Worm (Caenorhabditis elegans) whole organism, late embryonic: ENCODE measurements around the gene F46F2.3.

Source experiments
- C08G9.2 ChIP-seq: sonication (generic microtip); optimal IDR thresholded peaks from 2 replicates; lab custom pipeline; 2016; ENCODE audit warnings: mild to moderate bottlenecking, missing genetic modification characterization, moderate library complexity, missing compliant biosample characterization
- C38D4.7 ChIP-seq: fragments of 200-800 bp; sonication (Bioruptor generic); optimal IDR thresholded peaks from 2 replicates; lab custom pipeline; 2018; ENCODE audit warnings: mild to moderate bottlenecking, missing genetic modification characterization, moderate library complexity, missing compliant biosample characterization
- K02D7.2 ChIP-seq: sonication (generic microtip); optimal IDR thresholded peaks from 2 replicates; lab custom pipeline; 2017; ENCODE audit warnings: mild to moderate bottlenecking, missing genetic modification characterization, missing compliant biosample characterization
- ahr-1 ChIP-seq: sonication (generic microtip); optimal IDR thresholded peaks from 2 replicates; lab custom pipeline; 2016; ENCODE audit warnings: missing genetic modification characterization, missing compliant biosample characterization
- ama-1 ChIP-seq: fragments of 150-350 bp; optimal IDR thresholded peaks from 2 replicates; lab custom pipeline; 2014
- ceh-14 ChIP-seq: sonication (generic microtip); optimal IDR thresholded peaks from 2 replicates; lab custom pipeline; 2016; ENCODE audit warnings: missing genotype, missing genetic modification characterization, missing compliant biosample characterization
- ceh-18 ChIP-seq: sonication (generic microtip); optimal IDR thresholded peaks from 2 replicates; lab custom pipeline; 2016; ENCODE audit warnings: missing genetic modification characterization, missing compliant biosample characterization
- ceh-2 ChIP-seq: sonication (generic microtip); optimal IDR thresholded peaks from 2 replicates; lab custom pipeline; 2016; ENCODE audit warnings: missing genotype, missing genetic modification characterization, missing compliant biosample characterization
- ceh-24 ChIP-seq: sonication (generic microtip); optimal IDR thresholded peaks from 2 replicates; lab custom pipeline; 2016; ENCODE audit warnings: mild to moderate bottlenecking, missing genetic modification characterization, missing compliant biosample characterization
- ceh-30 ChIP-seq: fragments of 150-350 bp; optimal IDR thresholded peaks from 2 replicates; lab custom pipeline; 2014; ENCODE audit warnings: missing biosample characterization, missing genetic modification characterization
- ceh-31 ChIP-seq: sonication (generic microtip); optimal IDR thresholded peaks from 2 replicates; lab custom pipeline; 2016; ENCODE audit warnings: missing genetic modification characterization, missing compliant biosample characterization
- ceh-45 ChIP-seq: fragments of 200-800 bp; sonication (Bioruptor generic); IDR thresholded peaks from 2 replicates; pipeline ENCODE4 v1.3.6; 2022; ENCODE audit warnings: missing genetic modification reagents, missing genetic modification characterization, missing compliant biosample characterization
- ceh-6 ChIP-seq: fragments of 200-800 bp; sonication (Bioruptor generic); optimal IDR thresholded peaks from 2 replicates; lab custom pipeline; 2018; ENCODE audit warnings: mild to moderate bottlenecking, missing genetic modification characterization, missing compliant biosample characterization
- dve-1 ChIP-seq: sonication (generic microtip); optimal IDR thresholded peaks from 2 replicates; lab custom pipeline; 2017; ENCODE audit warnings: antibody characterized with exemption, mild to moderate bottlenecking, missing genetic modification characterization, missing compliant biosample characterization
- elt-4 ChIP-seq: sonication (generic microtip); optimal IDR thresholded peaks from 2 replicates; lab custom pipeline; 2016; ENCODE audit warnings: missing genetic modification characterization, missing compliant biosample characterization
- eyg-1 ChIP-seq: sonication (generic microtip); optimal IDR thresholded peaks from 2 replicates; lab custom pipeline; 2016; ENCODE audit warnings: missing genotype, missing genetic modification characterization, missing compliant biosample characterization
- fkh-10 ChIP-seq: fragments of 150-350 bp; optimal IDR thresholded peaks from 2 replicates; lab custom pipeline; 2014; ENCODE audit warnings: missing biosample characterization, missing genetic modification reagents, missing genetic modification characterization
- hlh-15 ChIP-seq: sonication (generic microtip); optimal IDR thresholded peaks from 2 replicates; lab custom pipeline; 2016; ENCODE audit warnings: missing genetic modification characterization, missing compliant biosample characterization
- lin-11 ChIP-seq: fragments of 200-800 bp; sonication (Bioruptor generic); optimal IDR thresholded peaks from 2 replicates; lab custom pipeline; 2018; ENCODE audit warnings: mild to moderate bottlenecking, missing genetic modification characterization, missing compliant biosample characterization
- madf-2 ChIP-seq: sonication (generic microtip); optimal IDR thresholded peaks from 2 replicates; lab custom pipeline; 2017; ENCODE audit warnings: missing genetic modification characterization, missing compliant biosample characterization
- pax-1 ChIP-seq: fragments of 150-350 bp; optimal IDR thresholded peaks from 2 replicates; lab custom pipeline; 2014; ENCODE audit warnings: missing biosample characterization, missing genetic modification characterization
- pha-2 ChIP-seq: sonication (generic microtip); optimal IDR thresholded peaks from 2 replicates; lab custom pipeline; 2017; ENCODE audit warnings: mild to moderate bottlenecking, missing genetic modification characterization, missing compliant biosample characterization
- pros-1 ChIP-seq: fragments of 150-350 bp; optimal IDR thresholded peaks from 2 replicates; lab custom pipeline; 2014; ENCODE audit warnings: missing biosample characterization, missing genetic modification reagents, missing genetic modification characterization
- ref-2 ChIP-seq: sonication (generic microtip); optimal IDR thresholded peaks from 2 replicates; lab custom pipeline; 2016; ENCODE audit warnings: missing genetic modification characterization, missing compliant biosample characterization
- rnt-1 ChIP-seq: sonication (generic microtip); optimal IDR thresholded peaks from 2 replicates; lab custom pipeline; 2016; ENCODE audit warnings: missing genetic modification characterization, missing compliant biosample characterization
- sdc-2 ChIP-seq: sonication (generic microtip); optimal IDR thresholded peaks from 2 replicates; lab custom pipeline; 2016; ENCODE audit warnings: missing genotype, missing genetic modification characterization, missing compliant biosample characterization
- sox-2 ChIP-seq: fragments of 200-800 bp; sonication (Bioruptor generic); IDR thresholded peaks from 2 replicates; pipeline ENCODE4 v1.3.6; 2022; ENCODE audit warnings: missing genetic modification reagents, missing genetic modification characterization, missing compliant biosample characterization
- sox-4 ChIP-seq: sonication (generic microtip); optimal IDR thresholded peaks from 2 replicates; lab custom pipeline; 2017; ENCODE audit warnings: mild to moderate bottlenecking, missing genetic modification characterization, inconsistent platforms, missing compliant biosample characterization
- syd-9 ChIP-seq: sonication (generic microtip); optimal IDR thresholded peaks from 2 replicates; lab custom pipeline; 2016; ENCODE audit warnings: mild to moderate bottlenecking, missing genetic modification characterization, moderate library complexity, missing compliant biosample characterization
- tbx-2 ChIP-seq: sonication (generic microtip); optimal IDR thresholded peaks from 2 replicates; lab custom pipeline; 2016; ENCODE audit warnings: missing genetic modification characterization, missing compliant biosample characterization
- tbx-7 ChIP-seq: sonication (generic microtip); optimal IDR thresholded peaks from 2 replicates; lab custom pipeline; 2016; ENCODE audit warnings: missing genotype, missing genetic modification characterization, missing compliant biosample characterization
- unc-3 ChIP-seq, 2 experiments: fragments of 200-800 bp in 1 of 2; sonication (Bioruptor generic) in 1 of 2; sonication (generic microtip) in 1 of 2; conservative IDR thresholded peaks in 1 of 2; optimal IDR thresholded peaks in 1 of 2; 2 replicates each; pipeline versions ENCODE4 v1.3.6 to Lab custom; 2016 to 2022; ENCODE audit warnings: missing compliant biosample characterization in 2 of 2, missing genetic modification characterization in 2 of 2, missing genetic modification reagents in 1 of 2
- unc-42 ChIP-seq: sonication (generic microtip); optimal IDR thresholded peaks from 2 replicates; lab custom pipeline; 2016; ENCODE audit warnings: missing genotype, missing genetic modification characterization, missing compliant biosample characterization
- unc-55 ChIP-seq: sonication (generic microtip); optimal IDR thresholded peaks from 2 replicates; lab custom pipeline; 2017; ENCODE audit warnings: missing biosample characterization, missing genetic modification reagents, missing genetic modification characterization

Gene F46F2.3

DNA sequence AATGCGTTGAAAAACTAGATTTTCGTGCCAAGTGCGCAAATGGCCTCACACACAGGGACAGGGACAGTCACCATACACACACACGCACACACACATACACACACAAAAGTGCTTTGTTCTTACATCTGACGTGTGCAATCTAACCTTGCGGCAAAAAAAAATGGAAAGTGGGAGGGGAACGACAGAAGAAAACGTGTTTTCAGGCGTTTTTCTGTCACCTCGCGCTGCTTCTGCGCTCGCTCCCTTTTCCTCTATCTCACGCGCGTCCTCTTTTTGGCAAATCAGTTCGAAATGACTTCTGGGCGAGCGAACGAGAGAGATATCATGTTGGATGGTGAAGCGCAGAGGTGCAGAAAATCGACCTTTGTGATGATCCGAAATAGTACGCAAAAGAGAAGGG, 14.0 kb upstream of the F46F2.3 start:
- TF ChIP-seq unc-3 (GFP tag; conservative IDR thresholded peaks at IDR 0.05; lab: Robert Waterston, UW) = no peak
- no peak for TF ChIP-seq unc-3 (tag; optimal IDR thresholded peaks at IDR 0.05; lab: Kevin White, UChicago)
- peak; percentile 40 for TF ChIP-seq rnt-1 (tag; lab: Kevin White, UChicago)
- peak; percentile 25 for TF ChIP-seq tbx-2 (tag; lab: Kevin White, UChicago)

DNA sequence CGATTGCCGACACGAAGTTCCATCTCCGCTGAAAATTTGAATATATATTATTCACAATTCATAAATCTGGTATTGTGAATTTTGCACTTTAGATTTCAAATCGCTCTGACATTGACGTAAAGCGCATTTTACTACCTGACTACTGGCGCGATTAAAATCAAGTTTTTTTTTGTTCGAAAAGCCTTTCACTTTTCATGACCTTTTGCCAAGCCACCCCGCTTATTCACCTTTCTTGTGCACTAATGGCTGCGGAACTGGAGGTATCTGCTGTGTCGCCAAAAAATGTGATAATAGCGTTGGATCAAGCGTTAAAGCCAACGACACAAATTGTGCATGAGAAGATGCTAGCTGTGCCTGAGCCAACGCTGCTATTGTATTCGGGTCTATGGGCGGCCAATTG, 12.8 kb upstream of the F46F2.3 start:
- TF ChIP-seq ceh-6 (GFP tag; lab: Kevin White, UChicago) (no peak), lin-11 (tag; lab: Kevin White, UChicago) (no peak), rnt-1 (tag; lab: Kevin White, UChicago) (no peak), sdc-2 (no peak), unc-42 (tag; lab: Kevin White, UChicago) (no peak), C08G9.2 (tag; lab: Kevin White, UChicago) (no peak), ceh-18 (tag; lab: Kevin White, UChicago) (no peak), pax-1 (tag; lab: Kevin White, UChicago) (no peak), ceh-24 (no peak), ahr-1 (tag; lab: Kevin White, UChicago) (no peak), tbx-7 (tag; lab: Kevin White, UChicago) (no peak), C38D4.7 (GFP tag; lab: Kevin White, UChicago) (no peak), eyg-1 (tag; lab: Kevin White, UChicago) (no peak), ceh-31 (tag; lab: Kevin White, UChicago) (no peak), K02D7.2 (tag; lab: Kevin White, UChicago) (no peak), elt-4 (tag; lab: Kevin White, UChicago) (no peak), hlh-15 (tag; lab: Kevin White, UChicago) (no peak), fkh-10 (no peak), unc-3 (GFP tag; conservative IDR thresholded peaks at IDR 0.05; lab: Robert Waterston, UW) (no peak), unc-3 (tag; optimal IDR thresholded peaks at IDR 0.05; lab: Kevin White, UChicago) (no peak), ceh-2 (tag; lab: Kevin White, UChicago) (no peak)

DNA sequence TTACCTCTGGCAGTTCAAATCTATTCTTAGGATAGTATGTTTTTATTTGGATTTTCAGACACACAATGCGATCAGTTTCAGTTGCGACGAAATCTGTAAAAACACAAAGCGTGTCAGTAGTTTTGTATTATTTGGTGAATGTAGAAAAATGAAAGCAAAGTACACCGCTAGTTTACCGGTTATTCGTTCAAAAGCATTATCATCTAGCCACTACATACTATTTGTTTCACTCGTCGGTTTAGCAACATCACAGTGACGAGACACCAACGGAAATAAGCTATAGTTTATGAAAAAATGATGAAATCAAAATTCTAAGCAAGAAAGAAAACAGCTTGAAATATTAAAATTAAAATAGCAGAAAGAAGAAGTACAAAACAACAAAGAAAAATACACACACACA, 10.6 kb upstream of the F46F2.3 start:
- TF ChIP-seq eyg-1 (tag; lab: Kevin White, UChicago) (no peak), ceh-6 (GFP tag; lab: Kevin White, UChicago) (no peak), tbx-2 (tag; lab: Kevin White, UChicago) (no peak), ceh-45 (GFP tag; lab: Robert Waterston, UW) (no peak)

DNA sequence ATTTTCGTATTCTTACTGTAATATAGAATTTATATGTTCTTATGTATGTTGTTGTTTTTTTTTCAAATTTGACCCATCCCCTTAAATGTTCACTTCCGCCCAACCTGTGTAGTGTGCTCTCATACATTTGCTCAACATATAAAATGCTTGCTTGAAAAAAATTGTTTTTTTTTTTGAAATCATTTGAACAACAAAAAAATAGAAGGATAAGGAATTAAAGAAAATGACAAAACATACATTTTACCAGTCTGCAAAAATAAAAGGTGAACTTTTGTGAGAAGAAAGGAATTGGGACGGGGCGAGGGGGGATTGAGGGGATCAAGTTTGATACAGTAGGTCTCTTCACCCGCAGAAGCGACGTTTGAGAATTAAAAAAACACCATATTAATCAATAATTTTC, 8.4 kb upstream of the F46F2.3 start:
- no peak for TF ChIP-seq madf-2 (tag; lab: Kevin White, UChicago)
- TF ChIP-seq ama-1 (lab: Kevin White, UChicago) = peak; percentile 22

DNA sequence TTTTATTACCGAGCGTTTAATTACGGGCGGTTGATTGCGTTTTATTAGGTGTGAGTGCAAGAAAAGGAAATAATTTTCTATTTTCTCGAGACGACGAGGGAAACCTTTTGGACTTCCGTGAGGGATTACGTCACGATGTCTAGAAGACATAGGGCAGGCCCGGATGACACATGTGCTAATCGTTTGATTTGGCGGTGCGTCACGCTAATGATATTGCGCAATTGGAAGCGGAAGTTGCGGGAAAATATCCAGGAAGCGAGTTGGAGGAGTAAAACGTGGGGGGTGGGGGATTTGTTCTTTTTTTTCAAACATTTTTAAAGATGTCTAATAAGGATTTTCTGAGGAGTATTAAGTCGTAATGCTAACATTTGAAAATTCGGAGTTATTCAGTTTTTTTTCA, 4.5 kb upstream of the F46F2.3 start:
- TF ChIP-seq syd-9 (tag; lab: Kevin White, UChicago) (no peak), pros-1 (tag; lab: Kevin White, UChicago) (no peak), eyg-1 (tag; lab: Kevin White, UChicago) (no peak), sox-2 (GFP tag; lab: Robert Waterston, UW) (no peak), pha-2 (tag; lab: Kevin White, UChicago) (no peak), ceh-30 (tag; lab: Kevin White, UChicago) (no peak), sox-4 (no peak), ceh-14 (tag; lab: Kevin White, UChicago) (no peak), unc-55 (GFP tag; lab: Kevin White, UChicago) (no peak), hlh-15 (tag; lab: Kevin White, UChicago) (no peak), dve-1 (no peak), fkh-10 (no peak), ref-2 (tag; lab: Kevin White, UChicago) (no peak)
